Fruit fly (Drosophila melanogaster) whole organism, embryonic: ENCODE measurements around the gene pnt.
A peak's percentile ranks its signal among the peaks of the same experiment; 100 is the strongest.

Experiments
- Ada2b ChIP-seq: fragments of 200-800 bp; sonication (Bioruptor generic); IDR thresholded peaks from 2 replicates; pipeline ENCODE4 v1.3.6; 2022; ENCODE audit warnings: missing biosample characterization, missing genetic modification characterization
- Aef1 ChIP-seq: fragments of 200-800 bp; sonication (Bioruptor generic); IDR thresholded peaks from 3 replicates; pipeline ENCODE4 v1.3.6; 2022; ENCODE audit warnings: missing biosample characterization, missing genetic modification characterization
- Bdp1 ChIP-seq: fragments of 200-800 bp; sonication (Bioruptor generic); optimal IDR thresholded peaks from 3 replicates; lab custom pipeline; 2016; ENCODE audit warnings: missing biosample characterization, missing genetic modification characterization
- CG10654 ChIP-seq: fragments of 200-800 bp; sonication (Bioruptor generic); optimal IDR thresholded peaks from 2 replicates; lab custom pipeline; 2016; ENCODE audit warnings: missing biosample characterization, missing genetic modification characterization
- CG13424 ChIP-seq: fragments of 200-800 bp; sonication (Bioruptor generic); optimal IDR thresholded peaks from 2 replicates; lab custom pipeline; 2019; ENCODE audit warnings: missing biosample characterization, mild to moderate bottlenecking, missing genetic modification characterization, moderate library complexity
- CG15011 ChIP-seq: fragments of 200-800 bp; sonication (Bioruptor generic); optimal IDR thresholded peaks from 3 replicates; lab custom pipeline; 2018; ENCODE audit warnings: missing biosample characterization, mild to moderate bottlenecking, missing genetic modification characterization
- CG16779 ChIP-seq: fragments of 200-800 bp; sonication (Bioruptor generic); IDR thresholded peaks from 2 replicates; pipeline ENCODE4 v1.3.6; 2022; ENCODE audit warnings: missing biosample characterization, missing genetic modification characterization
- CG17328 ChIP-seq: fragments of 200-800 bp; sonication (Bioruptor generic); IDR thresholded peaks from 2 replicates; pipeline ENCODE4 v1.3.6; 2022; ENCODE audit warnings: missing biosample characterization, missing genetic modification characterization
- CG17802 ChIP-seq: fragments of 200-800 bp; sonication (Bioruptor generic); optimal IDR thresholded peaks from 2 replicates; lab custom pipeline; 2018; ENCODE audit warnings: missing biosample characterization, mild to moderate bottlenecking, missing genetic modification characterization, moderate library complexity
- CG18262 ChIP-seq: fragments of 200-800 bp; optimal IDR thresholded peaks from 3 replicates; lab custom pipeline; 2019; ENCODE audit warnings: missing biosample characterization, mild to moderate bottlenecking, missing genetic modification characterization, moderate library complexity
- CG3407 ChIP-seq: fragments of 200-800 bp; sonication (Bioruptor generic); optimal IDR thresholded peaks from 2 replicates; lab custom pipeline; 2018; ENCODE audit warnings: missing biosample characterization, mild to moderate bottlenecking, missing genetic modification characterization
- CG4707 ChIP-seq: fragments of 200-800 bp; sonication (Bioruptor generic); optimal IDR thresholded peaks from 2 replicates; lab custom pipeline; 2018; ENCODE audit warnings: missing biosample characterization, mild to moderate bottlenecking, missing genetic modification characterization, moderate library complexity
- CG4730 ChIP-seq: fragments of 200-800 bp; sonication (Bioruptor generic); IDR thresholded peaks from 2 replicates; pipeline ENCODE4 v1.3.6; 2022; ENCODE audit warnings: missing biosample characterization, missing genetic modification characterization
- CG5245 ChIP-seq: fragments of 200-800 bp; sonication (Bioruptor generic); optimal IDR thresholded peaks from 3 replicates; lab custom pipeline; 2016; ENCODE audit warnings: missing biosample characterization, missing genetic modification characterization
- CG6175 ChIP-seq: fragments of 200-800 bp; sonication (Bioruptor generic); IDR thresholded peaks from 3 replicates; pipeline ENCODE4 v1.3.6; 2022; ENCODE audit warnings: missing biosample characterization, missing genetic modification characterization
- CG6765 ChIP-seq: fragments of 200-800 bp; sonication (Bioruptor generic); optimal IDR thresholded peaks from 3 replicates; lab custom pipeline; 2017; ENCODE audit warnings: missing biosample characterization, mild to moderate bottlenecking, missing genetic modification characterization
- CG7745 ChIP-seq: fragments of 200-800 bp; sonication (Bioruptor generic); optimal IDR thresholded peaks from 2 replicates; lab custom pipeline; 2018; ENCODE audit warnings: missing biosample characterization, mild to moderate bottlenecking, missing genetic modification characterization, moderate library complexity
- CG8765 ChIP-seq: fragments of 200-800 bp; sonication (Bioruptor generic); IDR thresholded peaks from 2 replicates; pipeline ENCODE4 v1.3.6; 2022; ENCODE audit warnings: missing biosample characterization, missing genetic modification characterization
- CrebB ChIP-seq: fragments of 200-800 bp; sonication (Bioruptor generic); optimal IDR thresholded peaks from 3 replicates; lab custom pipeline; 2018; ENCODE audit warnings: missing biosample characterization, mild to moderate bottlenecking, missing genetic modification characterization
- E2f1 ChIP-seq: fragments of 200-800 bp; sonication (Bioruptor generic); IDR thresholded peaks from 2 replicates; pipeline ENCODE4 v1.3.6; 2022; ENCODE audit warnings: missing biosample characterization, missing genetic modification characterization
- Ets97D ChIP-seq: fragments of 200-800 bp; sonication (Bioruptor generic); optimal IDR thresholded peaks from 3 replicates; lab custom pipeline; 2016; ENCODE audit warnings: missing biosample characterization, missing genetic modification characterization
- Gsc ChIP-seq: fragments of 200-800 bp; sonication (Bioruptor generic); IDR thresholded peaks from 2 replicates; pipeline ENCODE4 v1.3.6; 2022; ENCODE audit warnings: missing biosample characterization, missing genetic modification characterization
- HLH3B ChIP-seq: fragments of 200-800 bp; sonication (Bioruptor generic); IDR thresholded peaks from 2 replicates; pipeline ENCODE4 v1.3.6; 2022; ENCODE audit warnings: missing biosample characterization, missing genetic modification characterization
- Myb ChIP-seq: fragments of 200-800 bp; sonication (Bioruptor generic); optimal IDR thresholded peaks from 2 replicates; lab custom pipeline; 2016; ENCODE audit warnings: missing biosample characterization, missing genetic modification characterization
- Nf-YC ChIP-seq: fragments of 200-800 bp; optimal IDR thresholded peaks from 3 replicates; lab custom pipeline; 2019; ENCODE audit warnings: missing biosample characterization, mild to moderate bottlenecking, missing genetic modification characterization, moderate library complexity
- Oli ChIP-seq: fragments of 200-800 bp; sonication (Bioruptor generic); optimal IDR thresholded peaks from 2 replicates; lab custom pipeline; 2018; ENCODE audit warnings: missing biosample characterization, mild to moderate bottlenecking, missing genetic modification characterization, moderate library complexity
- Opbp ChIP-seq: fragments of 200-800 bp; sonication (Bioruptor generic); IDR thresholded peaks from 3 replicates; pipeline ENCODE4 v1.3.6; 2022; ENCODE audit warnings: missing biosample characterization, missing genetic modification characterization; ENCODE audit not compliant: partially characterized antibody
- PHDP ChIP-seq: fragments of 200-800 bp; sonication (Bioruptor generic); optimal IDR thresholded peaks from 3 replicates; lab custom pipeline; 2018; ENCODE audit warnings: missing biosample characterization, mild to moderate bottlenecking, missing genetic modification characterization, moderate library complexity
- Sox100B ChIP-seq: fragments of 200-800 bp; sonication (Bioruptor generic); optimal IDR thresholded peaks from 3 replicates; lab custom pipeline; 2018; ENCODE audit warnings: missing biosample characterization, mild to moderate bottlenecking, missing genetic modification characterization
- Sry-δ ChIP-seq: fragments of 200-800 bp; sonication (Bioruptor generic); optimal IDR thresholded peaks from 2 replicates; lab custom pipeline; 2016; ENCODE audit warnings: missing biosample characterization, missing genetic modification characterization
- ab ChIP-seq: fragments of 200-800 bp; sonication (Bioruptor generic); optimal IDR thresholded peaks from 2 replicates; lab custom pipeline; 2016; ENCODE audit warnings: missing biosample characterization, missing genetic modification characterization
- al ChIP-seq: fragments of 200-800 bp; sonication (Bioruptor generic); IDR thresholded peaks from 2 replicates; pipeline ENCODE4 v1.3.6; 2022; ENCODE audit warnings: missing biosample characterization, missing genetic modification characterization
- ato ChIP-seq: fragments of 200-800 bp; sonication (Bioruptor generic); IDR thresholded peaks from 2 replicates; pipeline ENCODE4 v1.3.6; 2022; ENCODE audit warnings: missing biosample characterization, missing genetic modification characterization; ENCODE audit not compliant: partially characterized antibody
- corto ChIP-seq: fragments of 200-800 bp; sonication (Bioruptor generic); optimal IDR thresholded peaks from 2 replicates; lab custom pipeline; 2016; ENCODE audit warnings: missing biosample characterization, mild to moderate bottlenecking, missing genetic modification characterization, moderate library complexity
- crc ChIP-seq: fragments of 200-800 bp; sonication (Bioruptor generic); optimal IDR thresholded peaks from 2 replicates; lab custom pipeline; 2016; ENCODE audit warnings: missing biosample characterization, missing genetic modification characterization
- dati ChIP-seq: fragments of 200-800 bp; sonication (Bioruptor generic); IDR thresholded peaks from 2 replicates; pipeline ENCODE4 v1.3.6; 2022; ENCODE audit warnings: missing biosample characterization, missing genetic modification characterization
- disco-r ChIP-seq: fragments of 200-800 bp; sonication (Bioruptor generic); optimal IDR thresholded peaks from 2 replicates; lab custom pipeline; 2016; ENCODE audit warnings: missing biosample characterization, missing genetic modification characterization
- fd96Cb ChIP-seq: fragments of 200-800 bp; sonication (Bioruptor generic); optimal IDR thresholded peaks from 2 replicates; lab custom pipeline; 2018; ENCODE audit warnings: missing biosample characterization, mild to moderate bottlenecking, missing genetic modification characterization, moderate library complexity
- grau ChIP-seq: fragments of 200-800 bp; optimal IDR thresholded peaks from 3 replicates; lab custom pipeline; 2019; ENCODE audit warnings: missing biosample characterization, mild to moderate bottlenecking, missing genetic modification characterization, moderate library complexity
- gro ChIP-seq: fragments of 200-800 bp; sonication (Bioruptor generic); optimal IDR thresholded peaks from 2 replicates; lab custom pipeline; 2016; ENCODE audit warnings: missing biosample characterization, missing genetic modification characterization
- gt ChIP-seq: fragments of 200-800 bp; sonication (Bioruptor generic); IDR thresholded peaks from 2 replicates; pipeline ENCODE4 v1.3.6; 2022; ENCODE audit warnings: missing biosample characterization, missing genetic modification characterization
- h ChIP-seq: fragments of >200 bp; optimal IDR thresholded peaks from 2 replicates; lab custom pipeline; 2017
- hkb ChIP-seq, 2 experiments: fragments of 200-800 bp in 1 of 2; fragments of >200 bp in 1 of 2; sonication (Bioruptor generic) in 1 of 2; IDR thresholded peaks in 1 of 2; optimal IDR thresholded peaks in 1 of 2; 2 replicates each; pipeline versions ENCODE4 v1.3.6 to Lab custom; 2017 to 2022; ENCODE audit warnings: missing biosample characterization in 1 of 2, missing genetic modification characterization in 1 of 2
- maf-S ChIP-seq: fragments of 200-800 bp; sonication (Bioruptor generic); optimal IDR thresholded peaks from 2 replicates; lab custom pipeline; 2016; ENCODE audit warnings: missing biosample characterization, missing genetic modification characterization
- nerfin-1 ChIP-seq: fragments of 200-800 bp; sonication (Bioruptor generic); optimal IDR thresholded peaks from 3 replicates; lab custom pipeline; 2019; ENCODE audit warnings: missing biosample characterization, mild to moderate bottlenecking, missing genetic modification characterization, moderate library complexity
- nmo ChIP-seq: fragments of 200-800 bp; sonication (Bioruptor generic); optimal IDR thresholded peaks from 2 replicates; lab custom pipeline; 2018; ENCODE audit warnings: missing biosample characterization, mild to moderate bottlenecking, missing genetic modification characterization, moderate library complexity
- pita ChIP-seq: fragments of 200-800 bp; sonication (Bioruptor generic); optimal IDR thresholded peaks from 2 replicates; lab custom pipeline; 2017; ENCODE audit warnings: missing biosample characterization, mild to moderate bottlenecking, missing genetic modification characterization
- row ChIP-seq: fragments of 200-800 bp; sonication (Bioruptor generic); IDR thresholded peaks from 3 replicates; pipeline ENCODE4 v1.3.6; 2022; ENCODE audit warnings: missing biosample characterization, missing genetic modification characterization
- scrt ChIP-seq: fragments of 200-800 bp; sonication (Bioruptor generic); optimal IDR thresholded peaks from 2 replicates; lab custom pipeline; 2018; ENCODE audit warnings: missing biosample characterization, mild to moderate bottlenecking, missing genetic modification characterization, moderate library complexity
- sd ChIP-seq: fragments of 200-800 bp; sonication (Bioruptor generic); optimal IDR thresholded peaks from 3 replicates; lab custom pipeline; 2018; ENCODE audit warnings: missing biosample characterization, mild to moderate bottlenecking, missing genetic modification characterization, moderate library complexity
- slp2 ChIP-seq: fragments of 200-800 bp; sonication (Bioruptor generic); optimal IDR thresholded peaks from 2 replicates; lab custom pipeline; 2016; ENCODE audit warnings: missing biosample characterization, missing genetic modification characterization
- yki ChIP-seq: fragments of >200 bp; optimal IDR thresholded peaks from 3 replicates; lab custom pipeline; 2018

Gene pnt

dm6 chr3R:23335577-23335976 is 10.4 kb downstream of the pnt start (continued):
- TF ChIP-seq CG4707 (GFP tag; lab: Kevin White, UChicago) (no peak), sd (tag; lab: Kevin White, UChicago) (peak; percentile 69), gro (GFP tag; lab: Kevin White, UChicago) (no peak), Aef1 (peak; percentile 51; the same call in 2 of the 3 replicates), CG4730 (GFP tag; lab: Robert Waterston, UW) (0 out of 2 replicates have a peak, but pooled peaks have one; percentile 54), yki (no peak), crc (GFP tag; lab: Kevin White, UChicago) (no peak), maf-S (no peak), Sox100B (GFP tag; lab: Kevin White, UChicago) (peak; percentile 79), CG16779 (GFP tag; lab: Robert Waterston, UW) (no peak), grau (peak; percentile 90), Oli (tag; lab: Kevin White, UChicago) (peak; percentile 80), CG17802 (tag; lab: Kevin White, UChicago) (no peak), CG18262 (tag; lab: Kevin White, UChicago) (peak; percentile 50), disco-r (GFP tag; lab: Kevin White, UChicago) (no peak), slp2 (GFP tag; lab: Kevin White, UChicago) (no peak), Nf-YC (tag; lab: Kevin White, UChicago) (peak; percentile 64), Opbp (GFP tag; lab: Robert Waterston, UW) (no peak), ab (GFP tag; lab: Kevin White, UChicago) (no peak), Ada2b (GFP tag; lab: Robert Waterston, UW) (peak; percentile 48), CG10654 (peak; percentile 64), CG5245 (GFP tag; lab: Kevin White, UChicago) (no peak), CG8765 (GFP tag; lab: Robert Waterston, UW) (0 out of 2 replicates have a peak, but pooled peaks have one; percentile 31), dati (GFP tag; lab: Robert Waterston, UW) (no peak), fd96Cb (peak; percentile 47), HLH3B (GFP tag; lab: Robert Waterston, UW) (peak; percentile 23; the same call in 1 of the 2 replicates), Sry-δ (no peak), nerfin-1 (tag; lab: Kevin White, UChicago) (peak; percentile 47), CrebB (tag; lab: Kevin White, UChicago) (peak; percentile 20), hkb (optimal IDR thresholded peaks at IDR 0.05; lab: Kevin White, UChicago) (no peak), hkb (GFP tag; IDR thresholded peaks at IDR 0.05; lab: Robert Waterston, UW) (peak; percentile 61), CG17328 (GFP tag; lab: Robert Waterston, UW) (no peak), Gsc (GFP tag; lab: Robert Waterston, UW) (no peak), corto (GFP tag; lab: Kevin White, UChicago) (no peak), scrt (GFP tag; lab: Kevin White, UChicago) (peak; percentile 87), CG6175 (no peak; the same call in 2 of the 3 replicates), ato (GFP tag; lab: Robert Waterston, UW) (no peak), h (lab: Kevin White, UChicago) (no peak), gt (no peak), pita (GFP tag; lab: Kevin White, UChicago) (no peak), CG13424 (tag; lab: Kevin White, UChicago) (peak; percentile 79), CG3407 (GFP tag; lab: Kevin White, UChicago) (no peak), row (GFP tag; lab: Robert Waterston, UW) (peak; percentile 76), CG7745 (no peak), nmo (GFP tag; lab: Kevin White, UChicago) (peak; percentile 80), E2f1 (GFP tag; lab: Robert Waterston, UW) (peak; percentile 48; the same call in 1 of the 2 replicates), Bdp1 (GFP tag; lab: Kevin White, UChicago) (no peak), Ets97D (no peak), al (peak; percentile 76), PHDP (peak; percentile 89), CG6765 (GFP tag; lab: Kevin White, UChicago) (peak; percentile 89), Myb (GFP tag; lab: Kevin White, UChicago) (no peak), CG15011 (GFP tag; lab: Kevin White, UChicago) (peak; percentile 61)
